Fruit fly (Drosophila melanogaster) whole organism, embryonic: ENCODE measurements around the gene srl.

ENCODE experiments used
- Ada2b ChIP-seq: fragments of 200-800 bp; sonication (Bioruptor generic); IDR thresholded peaks from 2 replicates; pipeline ENCODE4 v1.3.6; 2022; ENCODE audit warnings: missing biosample characterization, missing genetic modification characterization
- Aef1 ChIP-seq: fragments of 200-800 bp; sonication (Bioruptor generic); IDR thresholded peaks from 3 replicates; pipeline ENCODE4 v1.3.6; 2022; ENCODE audit warnings: missing biosample characterization, missing genetic modification characterization
- B-H2 ChIP-seq: fragments of 200-800 bp; sonication (Bioruptor generic); optimal IDR thresholded peaks from 2 replicates; lab custom pipeline; 2018; ENCODE audit warnings: missing biosample characterization, mild to moderate bottlenecking, missing genetic modification characterization
- CG11085 ChIP-seq: fragments of 200-800 bp; sonication (Bioruptor generic); IDR thresholded peaks from 2 replicates; pipeline ENCODE4 v1.3.6; 2022; ENCODE audit warnings: missing biosample characterization, missing genetic modification characterization
- CG12299 ChIP-seq: fragments of 200-800 bp; sonication (Bioruptor generic); optimal IDR thresholded peaks from 2 replicates; lab custom pipeline; 2018; ENCODE audit warnings: missing biosample characterization, mild to moderate bottlenecking, missing genetic modification characterization
- CG14667 ChIP-seq: fragments of 200-800 bp; sonication (Bioruptor generic); IDR thresholded peaks from 2 replicates; pipeline ENCODE4 v1.3.6; 2022; ENCODE audit warnings: missing biosample characterization, missing genetic modification characterization
- CG1602 ChIP-seq: fragments of 200-800 bp; sonication (Bioruptor generic); optimal IDR thresholded peaks from 3 replicates; lab custom pipeline; 2016; ENCODE audit warnings: missing biosample characterization, missing genetic modification characterization
- CG1603 ChIP-seq: fragments of 200-800 bp; sonication (Bioruptor generic); optimal IDR thresholded peaks from 2 replicates; lab custom pipeline; 2019; ENCODE audit warnings: missing biosample characterization, mild to moderate bottlenecking, missing genetic modification characterization, moderate library complexity
- CG17385 ChIP-seq: fragments of 200-800 bp; sonication (Bioruptor generic); optimal IDR thresholded peaks from 3 replicates; lab custom pipeline; 2018; ENCODE audit warnings: missing biosample characterization, mild to moderate bottlenecking, missing genetic modification characterization
- CG18011 ChIP-seq: fragments of 200-800 bp; sonication (Bioruptor generic); optimal IDR thresholded peaks from 2 replicates; lab custom pipeline; 2017; ENCODE audit warnings: missing biosample characterization, missing genetic modification characterization, mild to moderate bottlenecking, moderate library complexity, missing genotype
- CG18476 ChIP-seq: fragments of 200-800 bp; sonication (Bioruptor generic); optimal IDR thresholded peaks from 2 replicates; lab custom pipeline; 2016; ENCODE audit warnings: missing biosample characterization, mild to moderate bottlenecking, missing genetic modification characterization
- CG2199 ChIP-seq: fragments of 200-800 bp; sonication (Bioruptor generic); IDR thresholded peaks from 3 replicates; pipeline ENCODE4 v1.3.6; 2022; ENCODE audit warnings: missing biosample characterization, missing genetic modification characterization
- CG30431 ChIP-seq: fragments of 200-800 bp; sonication (Bioruptor generic); optimal IDR thresholded peaks from 2 replicates; lab custom pipeline; 2017; ENCODE audit warnings: missing biosample characterization, missing genetic modification characterization
- CG33557 ChIP-seq: fragments of 200-800 bp; sonication (Bioruptor generic); optimal IDR thresholded peaks from 2 replicates; lab custom pipeline; 2019; ENCODE audit warnings: missing biosample characterization, mild to moderate bottlenecking, missing genetic modification characterization, moderate library complexity
- CG3407 ChIP-seq: fragments of 200-800 bp; sonication (Bioruptor generic); optimal IDR thresholded peaks from 2 replicates; lab custom pipeline; 2018; ENCODE audit warnings: missing biosample characterization, mild to moderate bottlenecking, missing genetic modification characterization
- CG3847 ChIP-seq: fragments of 200-800 bp; sonication (Bioruptor generic); IDR thresholded peaks from 2 replicates; pipeline ENCODE4 v1.3.6; 2022; ENCODE audit warnings: missing biosample characterization, missing genetic modification characterization
- CG42726 ChIP-seq: fragments of 200-800 bp; sonication (Bioruptor generic); IDR thresholded peaks from 2 replicates; pipeline ENCODE4 v1.3.6; 2022; ENCODE audit warnings: missing biosample characterization, missing genetic modification characterization; ENCODE audit not compliant: partially characterized antibody
- CG4424 ChIP-seq: fragments of 200-800 bp; sonication (Bioruptor generic); optimal IDR thresholded peaks from 3 replicates; lab custom pipeline; 2016; ENCODE audit warnings: missing biosample characterization, missing genetic modification characterization
- CG7786 ChIP-seq: fragments of 200-800 bp; sonication (Bioruptor generic); optimal IDR thresholded peaks from 2 replicates; lab custom pipeline; 2016; ENCODE audit warnings: missing biosample characterization, missing genetic modification characterization
- CG7928 ChIP-seq: fragments of 200-800 bp; sonication (Bioruptor generic); optimal IDR thresholded peaks from 2 replicates; lab custom pipeline; 2017; ENCODE audit warnings: missing biosample characterization, mild to moderate bottlenecking, missing genetic modification characterization
- CG7987 ChIP-seq: fragments of 200-800 bp; sonication (Bioruptor generic); optimal IDR thresholded peaks from 2 replicates; lab custom pipeline; 2018; ENCODE audit warnings: missing biosample characterization, mild to moderate bottlenecking, missing genetic modification characterization, moderate library complexity
- Camta ChIP-seq: fragments of 200-800 bp; sonication (Bioruptor generic); optimal IDR thresholded peaks from 2 replicates; lab custom pipeline; 2016; ENCODE audit warnings: missing biosample characterization, missing genetic modification characterization
- CoRest ChIP-seq: fragments of 200-800 bp; sonication (Bioruptor generic); optimal IDR thresholded peaks from 3 replicates; lab custom pipeline; 2018; ENCODE audit warnings: missing biosample characterization, mild to moderate bottlenecking, missing genetic modification characterization, moderate library complexity
- CrebB ChIP-seq: fragments of 200-800 bp; sonication (Bioruptor generic); optimal IDR thresholded peaks from 3 replicates; lab custom pipeline; 2018; ENCODE audit warnings: missing biosample characterization, mild to moderate bottlenecking, missing genetic modification characterization
- Doc3 ChIP-seq: fragments of 200-800 bp; sonication (Bioruptor generic); IDR thresholded peaks from 3 replicates; pipeline ENCODE4 v1.3.6; 2022; ENCODE audit warnings: missing biosample characterization, missing genetic modification characterization; ENCODE audit not compliant: partially characterized antibody
- H2.0 ChIP-seq: fragments of 200-800 bp; sonication (Bioruptor generic); IDR thresholded peaks from 2 replicates; pipeline ENCODE4 v1.3.6; 2022; ENCODE audit warnings: missing biosample characterization, missing genetic modification characterization
- HLH3B ChIP-seq: fragments of 200-800 bp; sonication (Bioruptor generic); IDR thresholded peaks from 2 replicates; pipeline ENCODE4 v1.3.6; 2022; ENCODE audit warnings: missing biosample characterization, missing genetic modification characterization
- Hey ChIP-seq: fragments of 200-800 bp; sonication (Bioruptor generic); optimal IDR thresholded peaks from 3 replicates; lab custom pipeline; 2018; ENCODE audit warnings: missing biosample characterization, mild to moderate bottlenecking, missing genetic modification characterization
- Meics ChIP-seq: fragments of 200-800 bp; sonication (Bioruptor generic); optimal IDR thresholded peaks from 2 replicates; lab custom pipeline; 2017; ENCODE audit warnings: missing biosample characterization, mild to moderate bottlenecking, missing genetic modification characterization
- Six4 ChIP-seq: fragments of 200-800 bp; sonication (Bioruptor generic); optimal IDR thresholded peaks from 2 replicates; lab custom pipeline; 2016; ENCODE audit warnings: missing biosample characterization, missing genetic modification characterization
- Sox102F ChIP-seq: fragments of 200-800 bp; sonication (Bioruptor generic); optimal IDR thresholded peaks from 2 replicates; lab custom pipeline; 2018; ENCODE audit warnings: missing biosample characterization, mild to moderate bottlenecking, missing genetic modification characterization, moderate library complexity
- Ssrp ChIP-seq: fragments of 200-800 bp; sonication (Bioruptor generic); optimal IDR thresholded peaks from 2 replicates; lab custom pipeline; 2018; ENCODE audit warnings: missing biosample characterization, mild to moderate bottlenecking, missing genetic modification characterization, moderate library complexity
- Taf1 ChIP-seq: fragments of 200-800 bp; sonication (Bioruptor generic); IDR thresholded peaks from 2 replicates; pipeline ENCODE4 v1.3.6; 2022; ENCODE audit warnings: missing biosample characterization, missing genetic modification characterization
- caup ChIP-seq: fragments of 200-800 bp; sonication (Bioruptor generic); optimal IDR thresholded peaks from 3 replicates; lab custom pipeline; 2017; ENCODE audit warnings: missing biosample characterization, mild to moderate bottlenecking, missing genetic modification characterization, moderate library complexity; ENCODE audit not compliant: severe bottlenecking
- cg ChIP-seq: fragments of 200-800 bp; sonication (Bioruptor generic); optimal IDR thresholded peaks from 3 replicates; lab custom pipeline; 2019; ENCODE audit warnings: missing biosample characterization, mild to moderate bottlenecking, missing genetic modification characterization, moderate library complexity
- chif ChIP-seq, 2 experiments: fragments of 200-800 bp; sonication (Bioruptor generic); optimal IDR thresholded peaks; 3 replicates each; lab custom pipeline; 2016; ENCODE audit warnings: missing biosample characterization in 2 of 2, missing genetic modification characterization in 2 of 2
- chinmo ChIP-seq: fragments of 200-800 bp; sonication (Bioruptor generic); IDR thresholded peaks from 4 replicates; pipeline ENCODE4 v1.3.6; 2022; ENCODE audit warnings: missing biosample characterization, missing genetic modification characterization; ENCODE audit not compliant: partially characterized antibody
- cwo ChIP-seq: fragments of 200-800 bp; sonication (Bioruptor generic); optimal IDR thresholded peaks from 3 replicates; lab custom pipeline; 2017; ENCODE audit warnings: missing biosample characterization, missing genetic modification characterization, mild to moderate bottlenecking, moderate library complexity, missing genetic modification reagents
- dati ChIP-seq: fragments of 200-800 bp; sonication (Bioruptor generic); IDR thresholded peaks from 2 replicates; pipeline ENCODE4 v1.3.6; 2022; ENCODE audit warnings: missing biosample characterization, missing genetic modification characterization
- disco-r ChIP-seq: fragments of 200-800 bp; sonication (Bioruptor generic); optimal IDR thresholded peaks from 2 replicates; lab custom pipeline; 2016; ENCODE audit warnings: missing biosample characterization, missing genetic modification characterization
- kni ChIP-seq: fragments of 200-800 bp; sonication (Bioruptor generic); optimal IDR thresholded peaks from 3 replicates; lab custom pipeline; 2017; ENCODE audit warnings: mild to moderate bottlenecking, missing biosample characterization, missing genetic modification reagents, missing genetic modification characterization
- nau ChIP-seq: fragments of 200-800 bp; sonication (Bioruptor generic); optimal IDR thresholded peaks from 3 replicates; lab custom pipeline; 2017; ENCODE audit warnings: missing biosample characterization, mild to moderate bottlenecking, missing genetic modification characterization, missing genetic modification reagents
- pfk ChIP-seq: fragments of 200-800 bp; sonication (Bioruptor generic); optimal IDR thresholded peaks from 2 replicates; lab custom pipeline; 2018; ENCODE audit warnings: missing biosample characterization, mild to moderate bottlenecking, missing genetic modification characterization, moderate library complexity
- pum ChIP-seq: fragments of 200-800 bp; sonication (Bioruptor generic); optimal IDR thresholded peaks from 2 replicates; lab custom pipeline; 2016; ENCODE audit warnings: missing biosample characterization, missing genetic modification characterization
- sim ChIP-seq: fragments of 200-800 bp; sonication (Bioruptor generic); IDR thresholded peaks from 2 replicates; pipeline ENCODE4 v1.3.6; 2022; ENCODE audit warnings: missing biosample characterization, missing genetic modification characterization
- ssp ChIP-seq: fragments of 200-800 bp; sonication (Bioruptor generic); IDR thresholded peaks from 2 replicates; pipeline ENCODE4 v1.3.6; 2022; ENCODE audit warnings: missing biosample characterization, missing genetic modification characterization
- tll ChIP-seq, 2 experiments: fragments of 200-800 bp in 1 of 2; fragments of >200 bp in 1 of 2; sonication (Bioruptor generic) in 1 of 2; optimal IDR thresholded peaks; 2 replicates each; lab custom pipeline; 2017 to 2019; ENCODE audit warnings: missing biosample characterization in 2 of 2, missing genetic modification characterization in 2 of 2, mild to moderate bottlenecking in 1 of 2, moderate library complexity in 1 of 2
- tup ChIP-seq: fragments of 200-800 bp; sonication (Bioruptor generic); optimal IDR thresholded peaks from 2 replicates; lab custom pipeline; 2016; ENCODE audit warnings: missing biosample characterization, mild to moderate bottlenecking, missing genetic modification characterization, moderate library complexity
- wor ChIP-seq: fragments of 200-800 bp; sonication (Bioruptor generic); IDR thresholded peaks from 2 replicates; pipeline ENCODE4 v1.3.6; 2022; ENCODE audit warnings: missing biosample characterization, missing genetic modification characterization

The srl gene

DNA sequence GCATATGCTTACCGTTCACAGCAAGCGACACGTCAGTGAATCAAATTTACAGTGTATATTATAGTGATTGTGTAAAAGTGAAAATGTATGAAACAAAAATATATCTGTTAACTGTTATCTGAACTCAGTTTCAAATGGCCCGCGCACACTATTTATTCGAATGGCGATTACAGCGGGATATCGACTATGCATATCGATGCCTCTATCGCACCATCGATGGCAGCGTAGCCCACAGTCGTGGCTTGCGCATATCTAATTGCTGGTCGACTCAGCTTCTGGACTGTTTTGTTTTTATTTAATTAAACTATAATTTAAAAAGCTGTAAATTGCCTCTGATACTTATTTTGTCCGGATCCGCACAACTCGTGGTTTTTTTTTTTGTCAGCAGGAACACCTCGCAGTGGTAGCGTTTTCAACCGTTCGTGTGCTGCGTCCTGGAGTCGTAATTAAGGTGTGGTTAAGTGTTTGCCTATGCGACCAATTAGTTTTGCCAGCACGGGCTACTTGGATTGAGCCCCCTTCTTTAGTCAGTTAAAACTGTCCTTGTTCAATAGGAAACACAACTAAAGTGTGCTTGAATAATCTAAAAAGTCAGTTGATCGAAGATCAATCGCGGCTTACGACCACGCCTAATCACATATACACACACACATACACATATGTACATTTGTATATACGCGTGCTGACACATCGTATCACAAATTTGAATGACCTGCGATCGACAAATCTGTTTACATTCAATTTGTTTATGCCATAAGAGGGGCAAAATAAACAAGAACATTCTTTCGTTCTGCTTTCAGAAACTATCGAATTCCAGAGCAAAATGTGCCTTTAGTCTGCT is 47.8 kb downstream of the srl start, which contains the start of gene Cont (continued):
- TF ChIP-seq CG7786 (GFP tag; lab: Kevin White, UChicago) (no peak), ssp (GFP tag; lab: Robert Waterston, UW) (no peak), CG30431 (GFP tag; lab: Kevin White, UChicago) (no peak), Meics (GFP tag; lab: Kevin White, UChicago) (no peak), Camta (GFP tag; lab: Kevin White, UChicago) (no peak), Aef1 (GFP tag; lab: Robert Waterston, UW) (no peak), Six4 (GFP tag; lab: Kevin White, UChicago) (no peak), Doc3 (GFP tag; lab: Robert Waterston, UW) (peak; percentile 89), CG14667 (GFP tag; lab: Robert Waterston, UW) (no peak), CG4424 (GFP tag; lab: Kevin White, UChicago) (no peak), Ssrp (tag; lab: Kevin White, UChicago) (no peak), CG1602 (GFP tag; lab: Kevin White, UChicago) (no peak), cwo (GFP tag; lab: Kevin White, UChicago) (no peak), CG42726 (GFP tag; lab: Robert Waterston, UW) (peak; percentile 93), CG11085 (GFP tag; lab: Robert Waterston, UW) (no peak), CG3407 (GFP tag; lab: Kevin White, UChicago) (no peak), sim (GFP tag; lab: Robert Waterston, UW) (no peak), chif (GFP tag; optimal IDR thresholded peaks at IDR 0.05; lab: Kevin White, UChicago) (no peak), CG12299 (tag; lab: Kevin White, UChicago) (no peak), disco-r (no peak), cg (GFP tag; lab: Kevin White, UChicago) (peak; percentile 76), CG33557 (GFP tag; lab: Kevin White, UChicago) (no peak), pfk (GFP tag; lab: Kevin White, UChicago) (no peak), Taf1 (GFP tag; lab: Robert Waterston, UW) (no peak), CG3847 (GFP tag; lab: Robert Waterston, UW) (no peak), CG18011 (GFP tag; lab: Kevin White, UChicago) (no peak), tll (GFP tag; optimal IDR thresholded peaks at IDR 0.05; lab: Kevin White, UChicago) (no peak), chinmo (GFP tag; lab: Robert Waterston, UW) (peak; percentile 90; the same call in 2 of the 4 replicates), CoRest (tag; lab: Kevin White, UChicago) (peak; percentile 2), CG2199 (GFP tag; lab: Robert Waterston, UW) (0 out of 3 replicates have a peak, but pooled peaks have one; percentile 67), CG7928 (GFP tag; lab: Kevin White, UChicago) (no peak), HLH3B (GFP tag; lab: Robert Waterston, UW) (no peak), nau (GFP tag; lab: Kevin White, UChicago) (no peak), Hey (tag; lab: Kevin White, UChicago) (no peak), wor (GFP tag; lab: Robert Waterston, UW) (no peak), CG17385 (no peak), Sox102F (no peak), tup (peak; percentile 31), CG7987 (GFP tag; lab: Kevin White, UChicago) (no peak), caup (no peak), kni (GFP tag; lab: Kevin White, UChicago) (no peak), B-H2 (GFP tag; lab: Kevin White, UChicago) (peak; percentile 22), CrebB (tag; lab: Kevin White, UChicago) (no peak), dati (no peak), H2.0 (GFP tag; lab: Robert Waterston, UW) (no peak), CG18476 (GFP tag; lab: Kevin White, UChicago) (peak; percentile 9), Ada2b (GFP tag; lab: Robert Waterston, UW) (no peak), CG1603 (tag; lab: Kevin White, UChicago) (peak; percentile 68), pum (GFP tag; lab: Kevin White, UChicago) (no peak)
